Fruit fly (Drosophila melanogaster): ENCODE measurements around the gene Rab23.

DNA sequence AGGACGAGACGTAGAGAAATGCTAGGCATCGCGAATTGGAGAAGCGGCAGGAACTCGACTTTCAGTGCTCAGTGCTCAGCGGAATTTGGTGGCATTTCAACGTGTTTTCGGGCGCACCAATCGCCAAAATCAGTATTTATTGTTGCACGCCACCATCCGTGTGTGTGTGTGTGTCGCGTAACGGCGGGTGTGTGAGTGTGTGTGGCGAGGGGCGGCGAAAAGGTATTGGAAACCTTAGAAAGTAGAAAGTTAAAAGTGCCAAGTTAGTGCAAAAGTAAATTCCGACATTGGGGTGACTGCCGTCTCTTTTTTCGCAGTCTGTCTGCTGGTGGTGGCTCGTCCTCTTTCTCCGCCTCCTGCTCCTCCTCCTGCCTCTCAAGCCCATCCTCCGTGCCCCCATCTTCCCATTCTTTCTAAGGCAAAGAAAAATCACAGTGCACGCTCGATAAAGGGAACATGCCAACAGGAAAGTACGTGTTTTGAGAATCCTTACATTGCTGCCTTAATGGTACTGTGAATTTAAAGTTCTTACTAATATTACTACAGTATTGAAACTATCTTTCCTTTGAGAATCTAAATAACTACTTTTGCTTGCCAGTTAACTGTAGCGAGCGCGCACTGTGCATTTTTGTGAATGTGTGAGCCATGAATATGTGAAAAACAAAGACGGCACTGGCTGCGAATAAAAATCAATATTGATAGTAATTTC is 969 bp upstream of the Rab23 start:
- TF ChIP-seq CG8478 (optimal IDR thresholded peaks at IDR 0.05) (no peak), CTCF (optimal IDR thresholded peaks at IDR 0.05) (no peak)
